Worm (Caenorhabditis elegans) whole organism, L2 larva: Measurements from ENCODE around the gene ceh-63.

Experiments used
- ZK546.5 ChIP-seq: sonication (generic microtip); optimal IDR thresholded peaks from 2 replicates; lab custom pipeline; 2017; ENCODE audit warnings: missing biosample characterization, missing genetic modification characterization
- aly-2 ChIP-seq: fragments of 150-350 bp; optimal IDR thresholded peaks from 2 replicates; lab custom pipeline; 2014; ENCODE audit warnings: missing biosample characterization, missing genetic modification characterization
- ama-1 ChIP-seq: fragments of 150-350 bp; optimal IDR thresholded peaks from 2 replicates; lab custom pipeline; 2018; ENCODE audit warnings: inconsistent platforms
- ceh-16 ChIP-seq: fragments of 150-350 bp; optimal IDR thresholded peaks from 2 replicates; lab custom pipeline; 2014; ENCODE audit warnings: missing biosample characterization, missing genetic modification characterization
- ceh-82 ChIP-seq: fragments of 150-350 bp; optimal IDR thresholded peaks from 2 replicates; lab custom pipeline; 2014; ENCODE audit warnings: missing biosample characterization, missing genetic modification characterization
- crh-2 ChIP-seq: sonication (generic microtip); optimal IDR thresholded peaks from 2 replicates; lab custom pipeline; 2017; ENCODE audit warnings: missing biosample characterization, missing genetic modification characterization
- egl-27 ChIP-seq: sonication (generic microtip); optimal IDR thresholded peaks from 3 replicates; lab custom pipeline; 2017; ENCODE audit warnings: missing biosample characterization, missing genetic modification reagents, missing genetic modification characterization
- elt-1 ChIP-seq: fragments of 150-350 bp; optimal IDR thresholded peaks from 2 replicates; lab custom pipeline; 2014; ENCODE audit warnings: missing biosample characterization, missing genetic modification characterization
- fos-1 ChIP-seq: fragments of 150-350 bp; optimal IDR thresholded peaks from 2 replicates; lab custom pipeline; 2014; ENCODE audit warnings: missing biosample characterization, missing genetic modification characterization
- lin-11 ChIP-seq: fragments of 150-350 bp; sonication (generic microtip); optimal IDR thresholded peaks from 2 replicates; lab custom pipeline; 2014; ENCODE audit warnings: missing biosample characterization, missing genetic modification characterization, inconsistent platforms, mixed read lengths
- lin-13 ChIP-seq: fragments of 150-350 bp; optimal IDR thresholded peaks from 2 replicates; lab custom pipeline; 2014; ENCODE audit warnings: missing biosample characterization, missing genetic modification reagents, missing genetic modification characterization
- lin-39 ChIP-seq: fragments of 150-350 bp; optimal IDR thresholded peaks from 2 replicates; lab custom pipeline; 2014; ENCODE audit warnings: missing biosample characterization, missing genetic modification reagents, missing genetic modification characterization
- lsy-2 ChIP-seq, 2 experiments: fragments of 150-350 bp in 1 of 2; sonication (generic microtip) in 1 of 2; optimal IDR thresholded peaks; 2 replicates each; lab custom pipeline; 2014 to 2017; ENCODE audit warnings: missing biosample characterization in 2 of 2, missing genetic modification characterization in 2 of 2
- mab-5 ChIP-seq: fragments of 150-350 bp; optimal IDR thresholded peaks from 2 replicates; lab custom pipeline; 2014; ENCODE audit warnings: missing biosample characterization, missing genetic modification characterization
- mbf-1 ChIP-seq: sonication (generic microtip); optimal IDR thresholded peaks from 2 replicates; lab custom pipeline; 2017; ENCODE audit warnings: missing biosample characterization, missing genetic modification characterization
- mdl-1 ChIP-seq, 2 experiments: fragments of 150-350 bp in 1 of 2; sonication (generic microtip) in 1 of 2; optimal IDR thresholded peaks; 2 replicates each; lab custom pipeline; 2017; ENCODE audit warnings: missing biosample characterization in 2 of 2, missing genetic modification characterization in 2 of 2
- nhr-10 ChIP-seq: sonication (generic microtip); optimal IDR thresholded peaks from 2 replicates; lab custom pipeline; 2017; ENCODE audit warnings: missing biosample characterization, missing genetic modification characterization
- nhr-21 ChIP-seq: fragments of 150-350 bp; optimal IDR thresholded peaks from 2 replicates; lab custom pipeline; 2014; ENCODE audit warnings: missing biosample characterization, missing genetic modification characterization
- nhr-23 ChIP-seq: fragments of 150-350 bp; optimal IDR thresholded peaks from 2 replicates; lab custom pipeline; 2014; ENCODE audit warnings: missing biosample characterization, missing genetic modification reagents, missing genetic modification characterization
- nhr-237 ChIP-seq: fragments of 150-350 bp; optimal IDR thresholded peaks from 2 replicates; lab custom pipeline; 2014; ENCODE audit warnings: missing biosample characterization, missing genetic modification characterization
- nhr-77 ChIP-seq: fragments of 150-350 bp; optimal IDR thresholded peaks from 2 replicates; lab custom pipeline; 2014; ENCODE audit warnings: missing biosample characterization, missing genetic modification characterization
- peb-1 ChIP-seq: fragments of 150-350 bp; optimal IDR thresholded peaks from 2 replicates; lab custom pipeline; 2014; ENCODE audit warnings: missing biosample characterization, missing genetic modification characterization
- sem-4 ChIP-seq: fragments of 150-350 bp; optimal IDR thresholded peaks from 2 replicates; lab custom pipeline; 2014; ENCODE audit warnings: missing biosample characterization, missing genetic modification reagents, missing genetic modification characterization
- sma-9 ChIP-seq, 2 experiments: fragments of 150-350 bp in 1 of 2; sonication (generic microtip) in 1 of 2; optimal IDR thresholded peaks; 2 replicates each; lab custom pipeline; 2014 to 2016; ENCODE audit warnings: missing genetic modification characterization in 2 of 2, mild to moderate bottlenecking in 1 of 2, missing biosample characterization in 1 of 2, missing compliant biosample characterization in 1 of 2, missing genetic modification reagents in 1 of 2, moderate library complexity in 1 of 2
- unc-55 ChIP-seq: fragments of 150-350 bp; sonication (generic microtip); optimal IDR thresholded peaks from 3 replicates; lab custom pipeline; 2014; ENCODE audit warnings: missing biosample characterization, missing genetic modification reagents, missing genetic modification characterization
- zag-1 ChIP-seq: fragments of 150-350 bp; optimal IDR thresholded peaks from 2 replicates; lab custom pipeline; 2014; ENCODE audit warnings: missing biosample characterization, missing genetic modification characterization
- ztf-1 ChIP-seq: fragments of 200-800 bp; sonication (Bioruptor generic); conservative IDR thresholded peaks from 2 replicates; pipeline ENCODE4 v1.3.6; 2022; ENCODE audit warnings: missing genetic modification characterization, missing compliant biosample characterization
- ztf-11 ChIP-seq: sonication (generic microtip); optimal IDR thresholded peaks from 2 replicates; lab custom pipeline; 2017; ENCODE audit warnings: missing biosample characterization, missing genetic modification characterization

Gene ceh-63

DNA sequence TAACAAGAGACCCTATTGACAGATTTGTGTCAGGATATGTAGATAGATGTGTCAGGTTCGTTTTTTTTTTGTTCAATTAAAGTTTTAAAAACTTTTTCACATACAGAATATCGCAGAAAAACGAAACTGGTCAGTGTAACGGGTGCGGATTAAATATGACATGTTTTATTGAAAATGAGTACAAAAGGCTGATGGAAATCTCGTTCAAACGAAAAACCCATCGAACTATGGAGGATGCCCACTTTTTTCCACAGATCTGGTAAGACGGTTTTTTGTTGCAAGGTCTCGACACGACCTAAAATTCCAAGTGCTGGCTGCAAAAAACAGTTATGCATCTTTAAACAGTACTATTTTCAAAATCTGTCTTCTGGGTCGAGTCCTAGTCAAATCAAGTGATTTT is 43.8 kb downstream of the ceh-63 start:
- TF ChIP-seq lin-39 (tag; lab: Kevin White, UChicago) (no peak), ZK546.5 (tag; lab: Kevin White, UChicago) (no peak), nhr-10 (tag; lab: Kevin White, UChicago) (no peak), elt-1 (tag; lab: Kevin White, UChicago) (no peak), mdl-1 (tag; optimal IDR thresholded peaks at IDR 0.05; lab: Kevin White, UChicago) (no peak), lin-13 (no peak), sma-9 (GFP tag; optimal IDR thresholded peaks at IDR 0.05; lab: Kevin White, UChicago) (no peak), sma-9 (tag; optimal IDR thresholded peaks at IDR 0.05; lab: Kevin White, UChicago) (no peak), nhr-77 (tag; lab: Kevin White, UChicago) (no peak), sem-4 (tag; lab: Kevin White, UChicago) (no peak), egl-27 (no peak), nhr-23 (tag; lab: Kevin White, UChicago) (no peak), lsy-2 (tag; optimal IDR thresholded peaks at IDR 0.05; lab: Kevin White, UChicago) (no peak), lin-11 (no peak), peb-1 (tag; lab: Kevin White, UChicago) (no peak), ceh-16 (no peak), crh-2 (tag; lab: Kevin White, UChicago) (no peak)

DNA sequence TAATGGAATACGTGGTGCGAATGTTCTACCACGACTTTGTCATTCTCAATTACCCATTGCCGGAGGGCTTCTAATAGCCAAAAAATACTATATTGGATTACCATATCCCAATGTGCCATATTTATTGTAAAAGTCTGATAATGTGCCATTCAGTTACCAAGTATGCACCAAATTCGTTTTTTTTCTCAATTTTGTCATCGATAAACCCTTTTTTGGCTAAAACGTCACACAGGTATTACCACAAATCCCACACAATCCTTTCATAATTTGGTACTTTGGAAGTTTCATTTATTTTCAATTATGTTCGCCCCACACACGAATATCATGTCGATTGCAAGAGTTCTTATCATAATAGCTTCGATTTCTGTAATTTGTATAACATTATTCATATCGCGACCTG is 45.8 kb downstream of the ceh-63 start, which contains the start of gene vep-2:
Gene vep-2 (plus strand): TSS at position 301 of the 400 bp plus-strand sequence.
- TF ChIP-seq zag-1, result no peak
- TF ChIP-seq peb-1 (tag; lab: Kevin White, UChicago), result no peak
- TF ChIP-seq nhr-237 (tag; lab: Kevin White, UChicago), result no peak
- TF ChIP-seq mbf-1 (tag; lab: Kevin White, UChicago), result no peak
- TF ChIP-seq fos-1 (tag; lab: Kevin White, UChicago), result no peak
- TF ChIP-seq egl-27, result no peak
- no peak for TF ChIP-seq lsy-2 (tag; optimal IDR thresholded peaks at IDR 0.05; lab: Kevin White, UChicago)
- no peak for TF ChIP-seq unc-55 (GFP tag; lab: Kevin White, UChicago)

DNA sequence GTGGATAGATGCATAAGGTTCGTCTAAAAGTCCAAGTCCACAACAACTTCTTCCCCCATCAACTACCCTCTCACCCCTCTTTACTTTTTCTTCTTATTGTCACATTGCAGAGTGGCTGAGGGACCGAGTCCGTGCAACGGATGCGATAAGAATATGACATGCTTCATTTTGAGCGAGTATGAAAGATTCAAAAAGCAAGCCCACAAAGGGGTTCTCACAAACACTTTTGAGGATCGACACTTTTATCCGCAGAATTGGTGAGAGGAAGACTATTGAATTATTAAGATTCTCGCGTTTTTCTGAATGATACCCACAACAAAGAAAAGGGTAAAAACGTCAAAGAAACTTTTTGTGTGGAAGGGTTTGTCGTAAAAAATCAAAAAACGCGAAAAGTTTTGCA is 48.3 kb downstream of the ceh-63 start:
- TF ChIP-seq ama-1 (lab: Kevin White, UChicago) (no peak), ZK546.5 (tag; lab: Kevin White, UChicago) (no peak), lsy-2 (tag; optimal IDR thresholded peaks at IDR 0.05; lab: Kevin White, UChicago) (no peak), nhr-77 (tag; lab: Kevin White, UChicago) (no peak), nhr-23 (tag; lab: Kevin White, UChicago) (no peak), mab-5 (tag; lab: Kevin White, UChicago) (no peak), ceh-82 (no peak), nhr-10 (tag; lab: Kevin White, UChicago) (no peak), mbf-1 (tag; lab: Kevin White, UChicago) (no peak), crh-2 (tag; lab: Kevin White, UChicago) (no peak), nhr-21 (tag; lab: Kevin White, UChicago) (no peak), aly-2 (tag; lab: Kevin White, UChicago) (no peak)
- TF ChIP-seq, all 48 proteins: peak for 0

DNA sequence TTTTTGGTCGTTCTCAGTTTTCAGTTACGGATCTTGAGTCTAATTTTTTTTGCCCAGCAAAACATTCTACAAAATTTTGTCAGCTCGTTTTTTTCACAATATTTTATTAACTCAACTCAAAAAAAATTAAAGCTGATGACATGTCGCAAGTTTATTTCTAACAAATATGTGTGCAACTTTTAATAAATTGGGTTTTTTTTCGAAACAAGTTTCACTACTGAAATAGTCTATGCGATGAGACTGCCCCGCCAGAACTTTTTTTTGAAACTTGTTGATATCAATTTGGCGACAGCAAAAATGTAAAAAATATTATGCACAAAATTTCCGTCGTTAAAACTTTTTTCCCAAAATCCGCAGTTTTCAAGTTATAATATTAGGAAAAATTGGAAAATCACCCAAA is 50.7 kb downstream of the ceh-63 start, which contains the start of gene C18B2.2:
Gene C18B2.2 (plus strand): TSS at position 301 of the 400 bp plus-strand sequence.
- TF ChIP-seq fos-1 (tag; lab: Kevin White, UChicago), result no peak
- TF ChIP-seq ztf-11 (tag; lab: Kevin White, UChicago), result no peak
- no peak for TF ChIP-seq nhr-77 (tag; lab: Kevin White, UChicago)
- no peak for TF ChIP-seq ztf-1 (GFP tag; lab: Robert Waterston, UW)
- no peak for TF ChIP-seq mbf-1 (tag; lab: Kevin White, UChicago)
- no peak for TF ChIP-seq mab-5 (tag; lab: Kevin White, UChicago)
- TF ChIP-seq, all 48 proteins: peak for 0
